Fruit fly (Drosophila melanogaster): ENCODE measurements around the gene PhKgamma.

Gene PhKgamma

dm6 chrX:11714529-11715262 lies 19.8 kb downstream of the PhKgamma start:
- TF ChIP-seq fd85E (GFP tag; optimal IDR thresholded peaks at IDR 0.05), result no peak
- no peak for TF ChIP-seq OdsH (GFP tag; optimal IDR thresholded peaks at IDR 0.05)
- TF ChIP-seq Gug (GFP tag; IDR thresholded peaks at IDR 0.05), result peak; percentile 51
- TF ChIP-seq Hr38 (GFP tag; optimal IDR thresholded peaks at IDR 0.05), result no peak
- no peak for TF ChIP-seq dsx (GFP tag; optimal IDR thresholded peaks at IDR 0.05; ENCODE audit: poor library complexity, severe bottlenecking)
- no peak for TF ChIP-seq Ets21C (GFP tag; optimal IDR thresholded peaks at IDR 0.05)
- no peak for TF ChIP-seq pdm3 (GFP tag; optimal IDR thresholded peaks at IDR 0.05)
- peak; percentile 9 for TF ChIP-seq CG31627 (GFP tag; optimal IDR thresholded peaks at IDR 0.05)
- no peak for TF ChIP-seq CG6792 (GFP tag; optimal IDR thresholded peaks at IDR 0.05)
- TF ChIP-seq CG11294 (GFP tag; IDR thresholded peaks at IDR 0.05), result peak; percentile 55
- TF ChIP-seq CG9139 (GFP tag; optimal IDR thresholded peaks at IDR 0.05), result peak; percentile 37
- TF ChIP-seq Ets96B (tag; optimal IDR thresholded peaks at IDR 0.05), result no peak
- TF ChIP-seq CG6163 (GFP tag; IDR thresholded peaks at IDR 0.05), result peak; percentile 83
- TF ChIP-seq spab (GFP tag; optimal IDR thresholded peaks at IDR 0.05), result no peak
- peak; percentile 73 for TF ChIP-seq eg (GFP tag; IDR thresholded peaks at IDR 0.05)
- no peak for TF ChIP-seq CG6276 (GFP tag; optimal IDR thresholded peaks at IDR 0.05)
- no peak for TF ChIP-seq fkh (GFP tag; optimal IDR thresholded peaks at IDR 0.05)
- TF ChIP-seq ss (GFP tag; optimal IDR thresholded peaks at IDR 0.05), result peak in 1 of 2 experiments; percentile 42
- peak; percentile 19 for TF ChIP-seq CG10669 (GFP tag; optimal IDR thresholded peaks at IDR 0.05)
- TF ChIP-seq net (GFP tag; optimal IDR thresholded peaks at IDR 0.05), result no peak
- peak; percentile 43 for TF ChIP-seq Sox14 (GFP tag; optimal IDR thresholded peaks at IDR 0.05)
- TF ChIP-seq Sox102F (GFP tag; optimal IDR thresholded peaks at IDR 0.05), result peak; percentile 49
- TF ChIP-seq CG15336 (GFP tag; IDR thresholded peaks at IDR 0.05), result peak; percentile 67
- peak; percentile 49 for TF ChIP-seq esn (GFP tag; optimal IDR thresholded peaks at IDR 0.05)
- no peak for TF ChIP-seq CG4318 (GFP tag; optimal IDR thresholded peaks at IDR 0.05)
- TF ChIP-seq CG3032 (tag; optimal IDR thresholded peaks at IDR 0.05), result peak; percentile 12
- TF ChIP-seq CG8319 (GFP tag; optimal IDR thresholded peaks at IDR 0.05), result no peak
- TF ChIP-seq CG3919 (GFP tag; optimal IDR thresholded peaks at IDR 0.05), result no peak
- TF ChIP-seq dac (GFP tag; optimal IDR thresholded peaks at IDR 0.05), result peak; percentile 31
- TF ChIP-seq Eip78C (GFP tag), result peak; percentile 80
- peak; percentile 14 for TF ChIP-seq CG16779 (tag; optimal IDR thresholded peaks at IDR 0.05)
- no peak for TF ChIP-seq CG6854 (GFP tag; optimal IDR thresholded peaks at IDR 0.05)
- peak; percentile 15 for TF ChIP-seq cyc (GFP tag; optimal IDR thresholded peaks at IDR 0.05)
- TF ChIP-seq topi (GFP tag; optimal IDR thresholded peaks at IDR 0.05), result peak; percentile 24
- peak; percentile 58 for TF ChIP-seq lz (GFP tag; optimal IDR thresholded peaks at IDR 0.05)
- TF ChIP-seq Sox15 (GFP tag; optimal IDR thresholded peaks at IDR 0.05), result no peak
- TF ChIP-seq CG7368 (GFP tag; optimal IDR thresholded peaks at IDR 0.05), result no peak
- no peak for TF ChIP-seq CG1621 (tag; optimal IDR thresholded peaks at IDR 0.05)
- no peak for TF ChIP-seq Blimp-1 (GFP tag; optimal IDR thresholded peaks at IDR 0.05)
- TF ChIP-seq CG11762 (GFP tag; optimal IDR thresholded peaks at IDR 0.05; ENCODE audit: insufficient read depth), result peak; percentile 23
- no peak for TF ChIP-seq acj6 (GFP tag; optimal IDR thresholded peaks at IDR 0.05)
- TF ChIP-seq Hr4 (GFP tag; optimal IDR thresholded peaks at IDR 0.05), result peak; percentile 50
- TF ChIP-seq Hr39 (GFP tag; optimal IDR thresholded peaks at IDR 0.05), result no peak
- peak; percentile 66 for TF ChIP-seq CG32006 (GFP tag; optimal IDR thresholded peaks at IDR 0.05)
- TF ChIP-seq CG6808 (GFP tag; optimal IDR thresholded peaks at IDR 0.05), result peak; percentile 58
- TF ChIP-seq Lpt (GFP tag; optimal IDR thresholded peaks at IDR 0.05), result no peak
- peak in 1 of 2 experiments; percentile 12 for TF ChIP-seq salr (GFP tag; optimal IDR thresholded peaks at IDR 0.05)
- no peak for TF ChIP-seq Eip93F (GFP tag; optimal IDR thresholded peaks at IDR 0.05)
- no peak for TF ChIP-seq Eip75B (GFP tag; optimal IDR thresholded peaks at IDR 0.05)
- TF ChIP-seq CG10631 (GFP tag; optimal IDR thresholded peaks at IDR 0.05), result no peak
- TF ChIP-seq svp (GFP tag), result peak; percentile 85

Data from whole organism, prepupa.